Fruit fly (Drosophila melanogaster): ENCODE data around the gene Nost.

Nost gene

DNA sequence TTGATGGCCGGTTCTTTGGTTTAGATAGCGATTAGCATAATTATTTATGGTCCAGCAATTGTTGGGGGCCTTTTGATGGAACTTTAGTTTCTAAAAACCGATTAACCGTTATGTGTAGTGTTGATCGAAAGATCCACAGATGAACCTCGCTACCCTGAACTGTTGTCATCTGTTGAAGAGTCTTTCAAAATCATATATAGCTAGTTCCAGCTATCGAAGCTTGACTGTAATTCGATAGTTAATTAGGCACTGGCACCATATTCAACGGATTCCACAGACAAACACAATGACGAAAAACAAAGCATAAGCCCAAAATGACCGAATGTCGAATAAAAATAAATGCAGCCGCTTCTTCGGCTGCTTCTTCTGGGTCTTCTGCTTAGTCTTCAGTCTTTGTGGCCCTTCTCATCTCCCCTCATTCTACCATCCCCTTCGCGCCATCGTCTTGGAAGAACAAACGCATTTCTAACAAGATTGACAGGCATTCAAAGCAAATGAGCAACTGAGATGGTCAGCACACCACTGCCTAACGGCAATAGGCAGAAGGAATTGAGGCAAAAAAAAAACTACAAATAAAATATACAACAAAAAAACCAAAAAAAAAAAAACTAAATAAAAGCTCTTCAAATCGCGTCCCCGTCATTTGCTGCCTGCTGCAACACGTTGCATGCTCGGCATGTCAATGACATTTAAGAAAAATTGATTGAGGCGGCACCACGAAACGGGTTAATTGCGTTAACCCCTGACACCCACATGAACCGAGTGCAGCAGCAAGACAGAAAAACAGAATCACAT is 13.9 kb downstream of the Nost start:
- TF ChIP-seq ey (GFP tag; optimal IDR thresholded peaks at IDR 0.05) (no peak), Hr83 (GFP tag; optimal IDR thresholded peaks at IDR 0.05; ENCODE audit: poor library complexity, severe bottlenecking) (no peak), lola (GFP tag; optimal IDR thresholded peaks at IDR 0.05) (no peak)

DNA sequence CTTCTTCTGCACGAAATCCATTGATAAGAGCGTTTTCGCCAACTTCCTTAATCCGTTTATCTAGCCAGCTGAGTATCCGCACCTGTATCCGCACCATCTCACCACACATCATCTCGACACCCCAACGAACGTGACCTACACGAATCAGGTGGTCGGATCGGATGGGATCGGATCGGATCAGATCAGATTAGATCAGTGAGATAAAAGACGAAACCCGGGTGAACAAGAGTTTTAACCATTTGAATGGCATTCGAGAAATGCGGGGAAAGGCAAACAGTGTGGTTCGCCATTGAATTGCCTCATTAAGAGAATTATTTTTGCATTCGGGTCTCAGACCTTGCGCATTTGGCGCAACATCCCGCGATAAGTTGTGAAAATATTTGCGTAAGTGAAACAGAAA is 14.9 kb downstream of the Nost start:
- no peak for TF ChIP-seq dmrt93B (GFP tag; optimal IDR thresholded peaks at IDR 0.05)
- TF ChIP-seq Hr83 (GFP tag; optimal IDR thresholded peaks at IDR 0.05; ENCODE audit: poor library complexity, severe bottlenecking), result peak; percentile 7
- peak; percentile 3 for TF ChIP-seq Sp1 (GFP tag; optimal IDR thresholded peaks at IDR 0.05)
- TF ChIP-seq rgr (GFP tag; optimal IDR thresholded peaks at IDR 0.05), result peak; percentile 1

DNA sequence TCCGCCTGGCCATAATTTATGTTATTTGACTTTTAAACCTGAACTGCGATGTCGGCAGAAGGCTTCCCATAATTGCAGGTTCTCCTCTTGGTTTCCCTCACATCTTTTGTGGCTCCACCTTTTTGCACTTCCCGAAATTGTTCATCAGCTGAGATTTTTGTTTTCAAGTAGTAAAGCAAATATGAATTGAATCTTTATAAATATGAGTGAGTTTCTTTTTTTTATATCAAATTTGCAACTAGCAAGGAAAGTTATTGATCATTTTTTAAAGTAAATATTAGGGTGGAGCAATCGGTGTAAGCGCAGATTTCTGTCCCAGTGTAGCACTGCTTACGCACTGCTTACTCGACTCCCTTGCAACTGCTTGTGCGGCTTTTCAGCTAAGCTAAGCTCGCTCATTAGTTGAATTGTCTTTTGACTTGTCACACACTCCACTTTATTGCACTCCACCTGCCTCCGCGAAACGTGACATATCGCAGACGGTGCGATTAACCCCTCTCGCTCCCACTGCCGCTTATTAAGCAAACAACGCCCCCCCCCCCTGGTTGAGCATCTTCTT is 16.5 kb downstream of the Nost start:
- no peak for TF ChIP-seq dsf (GFP tag; optimal IDR thresholded peaks at IDR 0.05; ENCODE audit: borderline replicate concordance)
- TF ChIP-seq h (GFP tag; optimal IDR thresholded peaks at IDR 0.05), result peak; percentile 8
- TF ChIP-seq fru (GFP tag; optimal IDR thresholded peaks at IDR 0.05), result peak; percentile 28
- TF ChIP-seq br (GFP tag; optimal IDR thresholded peaks at IDR 0.05), result peak; percentile 14
- no peak for TF ChIP-seq GATAd (GFP tag; optimal IDR thresholded peaks at IDR 0.05)
- TF ChIP-seq woc (GFP tag; optimal IDR thresholded peaks at IDR 0.05), result no peak
- no peak for TF ChIP-seq sv (GFP tag; optimal IDR thresholded peaks at IDR 0.05)
- peak in 1 of 2 experiments; percentile 22 for TF ChIP-seq foxo (GFP tag; optimal IDR thresholded peaks at IDR 0.05)
- peak; percentile 12 for TF ChIP-seq ey (GFP tag; optimal IDR thresholded peaks at IDR 0.05)
- TF ChIP-seq psq (GFP tag; optimal IDR thresholded peaks at IDR 0.05), result peak; percentile 13

DNA sequence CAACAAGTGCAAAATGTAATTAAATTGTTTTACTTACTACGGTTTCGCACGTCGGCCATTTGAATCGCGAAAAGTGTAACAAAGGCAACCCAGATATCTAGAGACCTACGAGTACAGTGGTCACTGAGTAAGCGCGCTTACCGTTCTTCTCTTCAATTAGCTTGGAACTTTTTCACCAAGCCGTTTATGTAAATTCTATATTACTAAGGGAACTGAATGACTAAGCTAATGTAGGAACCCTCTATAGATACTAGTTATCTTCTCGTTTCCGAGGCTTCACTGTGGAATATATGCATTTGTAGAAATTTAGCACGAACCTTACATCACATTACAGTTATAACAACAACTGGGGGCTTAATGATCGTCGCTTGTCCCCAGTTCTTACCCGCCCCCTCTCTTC is 17.0 kb downstream of the Nost start:
- no peak for TF ChIP-seq psq (GFP tag; optimal IDR thresholded peaks at IDR 0.05)
- no peak for TF ChIP-seq Sp1 (GFP tag; optimal IDR thresholded peaks at IDR 0.05)
- peak; percentile 0 for TF ChIP-seq h (GFP tag; optimal IDR thresholded peaks at IDR 0.05)
- TF ChIP-seq OdsH (GFP tag; optimal IDR thresholded peaks at IDR 0.05), result peak; percentile 6
- TF ChIP-seq GATAd (GFP tag; optimal IDR thresholded peaks at IDR 0.05), result no peak
- TF ChIP-seq dmrt93B (GFP tag; optimal IDR thresholded peaks at IDR 0.05), result no peak
- TF ChIP-seq HLH106 (tag; optimal IDR thresholded peaks at IDR 0.05), result peak; percentile 13
- peak in 1 of 2 experiments; percentile 32 for TF ChIP-seq foxo (GFP tag; optimal IDR thresholded peaks at IDR 0.05)
- no peak for TF ChIP-seq Hr83 (GFP tag; optimal IDR thresholded peaks at IDR 0.05; ENCODE audit: poor library complexity, severe bottlenecking)

DNA sequence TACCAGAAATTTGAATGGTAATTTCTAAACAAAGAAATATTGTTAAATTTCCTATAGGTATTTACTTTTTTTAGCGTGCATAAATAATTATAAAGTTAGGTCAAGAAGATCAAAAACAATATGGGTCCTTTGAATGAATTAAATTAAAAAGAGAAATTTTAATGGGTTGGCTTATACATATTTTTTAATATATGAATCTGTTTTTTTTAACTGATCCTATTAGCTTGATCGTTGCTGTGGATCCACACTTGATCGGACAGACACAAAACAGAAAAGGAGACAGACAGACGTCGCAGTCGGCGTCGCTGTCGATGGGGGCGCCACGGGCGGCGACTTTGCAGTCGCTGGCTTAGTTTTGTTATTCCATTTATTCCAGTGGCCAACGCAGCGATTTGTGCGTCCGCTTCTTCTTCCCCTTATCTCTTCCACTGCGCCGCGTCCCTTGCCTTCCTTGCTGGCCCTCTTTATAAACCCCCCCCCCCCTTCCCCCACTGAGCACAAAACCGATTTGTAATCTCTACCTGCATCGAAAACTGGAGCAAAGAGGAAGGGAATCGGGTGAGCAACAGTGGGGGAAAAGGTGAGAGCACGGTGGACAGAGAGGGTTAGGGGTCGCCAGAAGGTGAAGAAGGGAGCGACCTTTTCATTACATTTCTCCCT is 17.9 kb downstream of the Nost start:
- TF ChIP-seq foxo (GFP tag; optimal IDR thresholded peaks at IDR 0.05) (peak in 1 of 2 experiments; percentile 32), jim (GFP tag; optimal IDR thresholded peaks at IDR 0.05) (no peak), sv (GFP tag; optimal IDR thresholded peaks at IDR 0.05) (peak; percentile 13), HLH106 (tag; optimal IDR thresholded peaks at IDR 0.05) (peak; percentile 38), h (GFP tag; optimal IDR thresholded peaks at IDR 0.05) (peak; percentile 44), psq (GFP tag; optimal IDR thresholded peaks at IDR 0.05) (peak; percentile 98), CrebA (GFP tag; optimal IDR thresholded peaks at IDR 0.05; ENCODE audit: borderline replicate concordance) (no peak), fru (GFP tag; optimal IDR thresholded peaks at IDR 0.05) (peak; percentile 46), pan (optimal IDR thresholded peaks at IDR 0.05) (no peak), Vsx2 (GFP tag; optimal IDR thresholded peaks at IDR 0.05; ENCODE audit: partially characterized antibody) (no peak), dl (GFP tag; optimal IDR thresholded peaks at IDR 0.05; ENCODE audit: insufficient read depth in 1 of 2, partially characterized antibody in 2 of 2) (no peak), woc (GFP tag; optimal IDR thresholded peaks at IDR 0.05) (peak; percentile 47), ey (GFP tag; optimal IDR thresholded peaks at IDR 0.05) (peak; percentile 43), rgr (GFP tag; optimal IDR thresholded peaks at IDR 0.05) (peak; percentile 40), Sp1 (GFP tag; optimal IDR thresholded peaks at IDR 0.05) (peak; percentile 29)

DNA sequence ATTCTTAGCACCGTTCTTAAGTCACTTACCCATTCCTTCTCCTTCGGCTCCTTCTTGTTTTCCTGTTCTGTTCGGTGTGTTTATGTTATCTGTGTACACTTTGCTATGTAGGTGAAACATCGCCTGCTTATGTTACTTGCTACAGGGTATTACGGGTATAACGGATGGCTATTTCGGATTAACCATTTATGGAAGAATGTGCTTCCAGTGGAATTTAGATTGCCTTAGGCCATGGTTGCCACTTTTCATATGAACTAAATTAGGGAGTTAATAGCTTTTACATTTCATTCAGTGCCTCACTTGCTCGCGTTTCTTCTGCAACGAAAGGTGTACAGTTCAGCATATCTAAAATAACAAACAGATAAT is 18.4 kb downstream of the Nost start:
- TF ChIP-seq psq (GFP tag; optimal IDR thresholded peaks at IDR 0.05) (peak; percentile 42), fru (GFP tag; optimal IDR thresholded peaks at IDR 0.05) (peak; percentile 15), brk (GFP tag; optimal IDR thresholded peaks at IDR 0.05) (no peak)

All from whole organism, wandering third instar larva.